Worm (Caenorhabditis elegans) whole organism, L3 larva: ENCODE results near the gene F44B9.5.

Experiments
- R02D3.7 ChIP-seq: fragments of 150-350 bp; optimal IDR thresholded peaks from 2 replicates; lab custom pipeline; 2014; ENCODE audit warnings: missing biosample characterization, missing genetic modification characterization
- ama-1 ChIP-seq: fragments of 150-350 bp; optimal IDR thresholded peaks from 2 replicates; lab custom pipeline; 2018
- ceh-16 ChIP-seq: sonication (generic microtip); optimal IDR thresholded peaks from 2 replicates; lab custom pipeline; 2017; ENCODE audit warnings: missing biosample characterization, missing genetic modification characterization
- ceh-28 ChIP-seq: fragments of 150-350 bp; optimal IDR thresholded peaks from 2 replicates; lab custom pipeline; 2014; ENCODE audit warnings: missing biosample characterization, missing genetic modification reagents, missing genetic modification characterization
- ceh-82 ChIP-seq: fragments of 150-350 bp; optimal IDR thresholded peaks from 2 replicates; lab custom pipeline; 2014; ENCODE audit warnings: missing biosample characterization, missing genetic modification characterization
- daf-12 ChIP-seq: fragments of 150-350 bp; optimal IDR thresholded peaks from 2 replicates; lab custom pipeline; 2014; ENCODE audit warnings: missing biosample characterization, missing genetic modification reagents, missing genetic modification characterization
- egl-5 ChIP-seq: fragments of 150-350 bp; optimal IDR thresholded peaks from 2 replicates; lab custom pipeline; 2017; ENCODE audit warnings: missing biosample characterization, missing genetic modification reagents, missing genetic modification characterization, inconsistent platforms
- elt-2 ChIP-seq: sonication (generic microtip); optimal IDR thresholded peaks from 2 replicates; lab custom pipeline; 2016; ENCODE audit warnings: missing genetic modification reagents, mild to moderate bottlenecking, missing genetic modification characterization, missing compliant biosample characterization
- elt-3 ChIP-seq, 3 experiments: fragments of 150-350 bp in 1 of 3; sonication (generic microtip) in 2 of 3; optimal IDR thresholded peaks; 2 replicates in 2 of 3; 4 replicates in 1 of 3; lab custom pipeline; 2014 to 2017; ENCODE audit warnings: missing biosample characterization in 3 of 3, missing genetic modification characterization in 3 of 3
- fkh-10 ChIP-seq: sonication (generic microtip); optimal IDR thresholded peaks from 2 replicates; lab custom pipeline; 2017; ENCODE audit warnings: missing biosample characterization, missing genetic modification reagents, missing genetic modification characterization
- fkh-2 ChIP-seq: fragments of 150-350 bp; optimal IDR thresholded peaks from 2 replicates; lab custom pipeline; 2014; ENCODE audit warnings: missing biosample characterization, missing genetic modification reagents, missing genetic modification characterization
- fos-1 ChIP-seq: fragments of 150-350 bp; optimal IDR thresholded peaks from 2 replicates; lab custom pipeline; 2014; ENCODE audit warnings: missing biosample characterization, missing genetic modification characterization
- hmg-11 ChIP-seq: sonication (generic microtip); optimal IDR thresholded peaks from 2 replicates; lab custom pipeline; 2016; ENCODE audit warnings: missing genetic modification characterization, missing compliant biosample characterization
- lin-15B ChIP-seq: fragments of 150-350 bp; optimal IDR thresholded peaks from 2 replicates; lab custom pipeline; 2014; ENCODE audit warnings: missing biosample characterization, missing genetic modification characterization
- lin-39 ChIP-seq: fragments of 150-350 bp; optimal IDR thresholded peaks from 2 replicates; lab custom pipeline; 2018; ENCODE audit warnings: missing biosample characterization, missing genetic modification reagents, missing genetic modification characterization
- mml-1 ChIP-seq: fragments of 150-350 bp; sonication (generic microtip); optimal IDR thresholded peaks from 3 replicates; lab custom pipeline; 2014; ENCODE audit warnings: missing biosample characterization, missing genetic modification characterization
- nfya-1 ChIP-seq: sonication (generic microtip); optimal IDR thresholded peaks from 2 replicates; lab custom pipeline; 2017; ENCODE audit warnings: missing genetic modification characterization, mild to moderate bottlenecking, missing compliant biosample characterization, antibody characterized with exemption, moderate library complexity; ENCODE audit not compliant: insufficient read depth
- nhr-11 ChIP-seq: fragments of 150-350 bp; optimal IDR thresholded peaks from 2 replicates; lab custom pipeline; 2014; ENCODE audit warnings: missing biosample characterization, missing genetic modification characterization
- nhr-12 ChIP-seq: fragments of 150-350 bp; optimal IDR thresholded peaks from 2 replicates; lab custom pipeline; 2014; ENCODE audit warnings: missing biosample characterization, missing genetic modification characterization
- nhr-23 ChIP-seq: fragments of 150-350 bp; optimal IDR thresholded peaks from 2 replicates; lab custom pipeline; 2014; ENCODE audit warnings: missing biosample characterization, missing genetic modification reagents, missing genetic modification characterization
- nhr-237 ChIP-seq: fragments of 150-350 bp; optimal IDR thresholded peaks from 2 replicates; lab custom pipeline; 2014; ENCODE audit warnings: missing biosample characterization, missing genetic modification characterization
- nhr-28 ChIP-seq: fragments of 150-350 bp; optimal IDR thresholded peaks from 2 replicates; lab custom pipeline; 2014; ENCODE audit warnings: missing biosample characterization, missing genetic modification characterization
- nhr-43 ChIP-seq: sonication (generic microtip); optimal IDR thresholded peaks from 2 replicates; lab custom pipeline; 2016; ENCODE audit warnings: mild to moderate bottlenecking, missing genetic modification characterization, missing compliant biosample characterization; ENCODE audit not compliant: poor library complexity, severe bottlenecking
- nhr-67 ChIP-seq: fragments of 150-350 bp; optimal IDR thresholded peaks from 2 replicates; lab custom pipeline; 2014; ENCODE audit warnings: missing biosample characterization, missing genetic modification characterization
- nhr-77 ChIP-seq: fragments of 150-350 bp; optimal IDR thresholded peaks from 2 replicates; lab custom pipeline; 2014; ENCODE audit warnings: missing biosample characterization, missing genetic modification characterization
- pha-4 ChIP-seq: fragments of 150-350 bp; optimal IDR thresholded peaks from 2 replicates; lab custom pipeline; 2014; ENCODE audit warnings: missing biosample characterization, missing genetic modification reagents, missing genetic modification characterization
- pqm-1 ChIP-seq: fragments of 150-350 bp; optimal IDR thresholded peaks from 2 replicates; lab custom pipeline; 2017; ENCODE audit warnings: missing biosample characterization, missing genetic modification characterization, inconsistent platforms
- snpc-4 ChIP-seq: fragments of 150-350 bp; optimal IDR thresholded peaks from 2 replicates; lab custom pipeline; 2014; ENCODE audit warnings: missing biosample characterization, missing genetic modification characterization
- tbx-2 ChIP-seq: sonication (generic microtip); optimal IDR thresholded peaks from 2 replicates; lab custom pipeline; 2016; ENCODE audit warnings: mild to moderate bottlenecking, missing genetic modification characterization, missing compliant biosample characterization
- unc-39 ChIP-seq: sonication (generic microtip); optimal IDR thresholded peaks from 4 replicates; lab custom pipeline; 2017; ENCODE audit warnings: missing biosample characterization, missing genetic modification characterization
- zag-1 ChIP-seq: fragments of 150-350 bp; optimal IDR thresholded peaks from 2 replicates; lab custom pipeline; 2014; ENCODE audit warnings: missing biosample characterization, missing genetic modification characterization
- ztf-11 ChIP-seq: fragments of 150-350 bp; optimal IDR thresholded peaks from 2 replicates; lab custom pipeline; 2014; ENCODE audit warnings: missing biosample characterization, missing genetic modification characterization
- ztf-4 ChIP-seq: fragments of 150-350 bp; optimal IDR thresholded peaks from 2 replicates; lab custom pipeline; 2014; ENCODE audit warnings: missing biosample characterization, missing genetic modification characterization

F44B9.5 gene

DNA sequence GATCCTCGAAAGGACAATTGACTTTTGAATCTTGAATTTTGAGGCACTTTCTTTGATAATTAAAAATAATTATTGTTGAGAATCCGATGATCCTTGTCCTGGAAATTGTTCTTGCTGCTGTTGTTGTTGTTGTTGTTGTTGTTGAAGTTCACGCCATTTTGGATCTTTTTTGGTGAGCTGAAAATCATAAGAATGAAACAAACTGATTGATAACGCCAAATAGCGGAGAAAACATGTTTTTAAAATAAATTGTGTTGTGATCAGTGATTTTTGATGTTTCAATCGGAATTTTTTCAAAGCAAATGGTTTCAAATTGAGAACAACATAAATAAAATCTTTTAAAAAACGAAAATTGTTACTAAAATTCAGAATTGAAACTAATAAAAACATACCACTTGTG lies 715 bp upstream of the F44B9.5 start:
- no peak for TF ChIP-seq zag-1 (tag; lab: Kevin White, UChicago)
- TF ChIP-seq tbx-2 (tag; lab: Kevin White, UChicago): no peak
- no peak for TF ChIP-seq fkh-2 (tag; lab: Kevin White, UChicago)
- TF ChIP-seq R02D3.7 (tag; lab: Kevin White, UChicago): no peak
- no peak for TF ChIP-seq mml-1 (tag; lab: Kevin White, UChicago)
- no peak for TF ChIP-seq lin-15B (tag; lab: Kevin White, UChicago)
- TF ChIP-seq nhr-11 (tag; lab: Kevin White, UChicago): no peak
- TF ChIP-seq nhr-77 (tag; lab: Kevin White, UChicago): no peak
- no peak for TF ChIP-seq nhr-67 (tag; lab: Kevin White, UChicago)
- TF ChIP-seq nhr-237 (tag; lab: Kevin White, UChicago): no peak
- no peak for TF ChIP-seq fkh-10 (GFP tag; lab: Kevin White, UChicago)
- no peak for TF ChIP-seq elt-2 (tag; lab: Kevin White, UChicago)
- no peak for TF ChIP-seq pqm-1 (tag; lab: Kevin White, UChicago)
- TF ChIP-seq nfya-1 (tag; lab: Kevin White, UChicago): no peak

DNA sequence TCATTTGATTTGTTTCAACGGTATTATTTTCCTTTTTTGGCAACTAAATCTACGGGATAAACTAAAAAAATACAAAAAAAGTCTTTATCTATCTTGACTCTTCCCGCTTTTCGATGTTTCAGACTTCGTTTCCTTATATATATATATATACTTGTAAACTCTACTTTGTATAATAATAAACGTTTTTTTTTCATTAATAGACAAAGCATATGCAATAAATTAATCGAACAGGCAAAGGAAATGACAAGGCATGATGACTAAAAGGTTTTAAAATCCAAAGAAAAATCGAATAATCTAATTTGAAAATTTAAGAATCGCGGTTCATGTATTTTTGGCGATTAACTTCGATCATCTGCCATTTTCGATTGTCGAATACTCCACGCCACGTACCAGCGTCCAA lies 2.8 kb downstream of the F44B9.5 start:
- no peak for TF ChIP-seq daf-12 (tag; lab: Kevin White, UChicago)
- TF ChIP-seq ceh-82: no peak
- TF ChIP-seq R02D3.7 (tag; lab: Kevin White, UChicago): no peak

DNA sequence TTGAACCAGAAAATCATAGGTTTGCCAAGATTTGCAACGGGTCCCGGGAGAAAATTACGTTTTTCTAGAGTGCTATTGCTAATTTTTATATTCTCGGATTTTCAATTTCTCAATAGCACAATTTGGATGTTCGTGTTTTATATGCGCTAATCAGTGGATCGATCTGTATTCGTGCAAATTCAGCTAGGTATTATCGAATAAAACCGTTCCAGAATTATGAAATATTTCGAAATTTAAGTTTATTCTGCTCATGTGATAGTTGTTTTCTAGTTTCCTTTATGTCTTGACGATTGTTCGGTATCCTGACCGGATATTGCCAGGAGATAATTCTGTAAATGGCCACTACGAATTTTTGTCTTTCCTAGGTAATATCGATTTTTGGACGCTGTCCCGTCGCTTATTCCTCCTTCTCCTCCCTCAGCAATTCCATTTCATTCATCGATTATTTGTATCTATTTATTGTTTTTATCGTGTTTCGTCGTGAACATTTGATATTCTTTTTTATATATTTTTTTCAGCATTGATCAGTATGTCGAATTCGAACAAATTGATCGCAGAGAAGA lies 6.0 kb downstream of the F44B9.5 start, which contains the start of gene cit-1.2:
Gene cit-1.2 (plus strand): TSS at position 513 of the 563 bp plus-strand sequence.
- no peak for TF ChIP-seq R02D3.7 (tag; lab: Kevin White, UChicago)
- no peak for TF ChIP-seq fkh-2 (tag; lab: Kevin White, UChicago)
- TF ChIP-seq unc-39 (tag; lab: Kevin White, UChicago): no peak
- TF ChIP-seq lin-39 (tag; lab: Kevin White, UChicago): no peak
- no peak for TF ChIP-seq nhr-23 (tag; lab: Kevin White, UChicago)
- no peak for TF ChIP-seq snpc-4 (tag; lab: Kevin White, UChicago)
- TF ChIP-seq nhr-12 (tag; lab: Kevin White, UChicago): no peak

DNA sequence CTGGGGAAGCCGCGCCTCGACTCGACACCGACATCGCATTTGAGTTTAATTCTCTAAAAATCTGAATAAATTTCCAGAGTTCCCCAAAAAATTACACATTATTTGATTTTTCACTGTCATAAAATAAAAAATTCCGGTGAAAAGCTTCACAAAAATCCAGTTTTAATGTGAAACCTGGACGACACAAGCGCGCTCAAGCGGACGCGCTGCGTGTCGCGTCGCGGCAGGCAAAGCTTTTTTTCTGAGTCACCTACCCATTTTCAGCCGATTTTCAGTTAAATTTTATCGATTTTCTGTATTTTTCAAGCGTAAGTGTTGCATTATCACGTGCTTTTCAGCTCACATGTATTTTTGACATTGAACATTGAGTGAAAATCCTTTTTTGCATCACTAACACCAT lies 6.6 kb downstream of the F44B9.5 start, which contains the start of gene cit-1.1:
Gene cit-1.1 (minus strand): TSS at position 53 of the 400 bp plus-strand sequence.
- TF ChIP-seq lin-39 (tag; lab: Kevin White, UChicago): peak; percentile 59
- no peak for TF ChIP-seq nhr-77 (tag; lab: Kevin White, UChicago)
- TF ChIP-seq ceh-16 (tag; lab: Kevin White, UChicago): no peak
- TF ChIP-seq pqm-1 (tag; lab: Kevin White, UChicago): no peak
- no peak for TF ChIP-seq snpc-4 (tag; lab: Kevin White, UChicago)
- TF ChIP-seq elt-3 (tag; optimal IDR thresholded peaks at IDR 0.05; lab: Kevin White, UChicago): no peak
- TF ChIP-seq nhr-237 (tag; lab: Kevin White, UChicago): no peak
- peak; percentile 37 for TF ChIP-seq egl-5
- no peak for TF ChIP-seq ceh-28 (tag; lab: Kevin White, UChicago)
- peak; percentile 11 for TF ChIP-seq pha-4 (tag; lab: Kevin White, UChicago)
- peak; percentile 60 for TF ChIP-seq lin-15B (tag; lab: Kevin White, UChicago)
- TF ChIP-seq ztf-11 (tag; lab: Kevin White, UChicago): no peak
- TF ChIP-seq nhr-28 (tag; lab: Kevin White, UChicago): no peak
- no peak for TF ChIP-seq ama-1
- no peak for TF ChIP-seq ztf-4 (tag; lab: Kevin White, UChicago)
- peak; percentile 19 for TF ChIP-seq elt-2 (tag; lab: Kevin White, UChicago)
- TF ChIP-seq nfya-1 (tag; lab: Kevin White, UChicago): peak; percentile 46
- TF ChIP-seq nhr-43 (tag; lab: Kevin White, UChicago): no peak
- TF ChIP-seq hmg-11: peak; percentile 36

DNA sequence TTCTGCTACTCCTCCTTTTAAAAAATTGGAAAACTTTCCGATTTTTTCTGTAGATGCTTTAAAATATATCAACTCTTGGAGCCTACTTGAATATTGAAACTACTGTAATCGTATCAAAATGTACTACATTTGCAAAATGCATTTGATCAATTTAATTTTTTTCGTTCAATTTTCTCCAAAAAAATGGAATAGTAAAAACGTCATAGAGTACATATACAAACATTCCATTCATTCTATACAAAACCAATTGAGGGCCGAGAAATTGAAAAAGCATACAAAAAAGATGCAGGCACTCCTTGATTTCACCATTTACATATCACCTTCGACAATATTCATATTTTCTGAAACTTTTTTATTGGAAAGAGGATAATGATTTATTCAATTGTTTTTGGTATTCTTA lies 12.2 kb downstream of the F44B9.5 start, which contains the start of gene C06G4.6:
Gene C06G4.6 (plus strand): TSS at position 301 of the 400 bp plus-strand sequence.
- no peak for TF ChIP-seq fos-1
- no peak for TF ChIP-seq fkh-10 (GFP tag; lab: Kevin White, UChicago)
- no peak for TF ChIP-seq ceh-28 (tag; lab: Kevin White, UChicago)
